Worm (Caenorhabditis elegans) whole organism, midembryonic: Measurements from ENCODE around the gene Y67D8C.22.

Source experiments
- flt-1 ChIP-seq: fragments of 200-800 bp; sonication (Bioruptor generic); IDR thresholded peaks from 2 replicates; pipeline ENCODE4 v1.3.6; 2022; ENCODE audit warnings: missing genetic modification characterization, missing compliant biosample characterization
- ztf-29 ChIP-seq: fragments of 200-800 bp; sonication (Bioruptor generic); IDR thresholded peaks from 2 replicates; pipeline ENCODE4 v1.3.6; 2022; ENCODE audit warnings: missing genetic modification reagents, missing genetic modification characterization, missing compliant biosample characterization

DNA sequence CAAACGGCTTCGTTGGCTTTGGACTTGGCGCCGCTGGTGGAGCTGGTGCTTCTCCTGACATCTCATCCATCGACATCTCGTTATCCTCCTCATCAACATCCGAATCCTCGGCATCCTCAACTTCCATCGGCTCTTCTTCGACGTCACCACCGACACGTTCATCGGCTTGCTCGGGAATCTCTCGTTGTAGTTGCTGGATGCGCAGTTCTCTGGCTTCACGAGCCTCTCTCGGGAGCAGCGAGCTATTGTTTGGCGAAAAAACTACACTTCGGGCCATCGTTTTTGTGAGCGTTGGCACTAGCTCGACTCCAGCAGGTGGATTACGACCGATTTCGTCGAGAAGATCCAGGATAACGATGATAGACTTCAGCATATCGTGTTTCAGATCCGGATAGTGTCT is 30.1 kb downstream of the Y67D8C.22 start:
- TF ChIP-seq ztf-29 (GFP tag; lab: Robert Waterston, UW), result no peak
- TF ChIP-seq flt-1 (GFP tag; lab: Robert Waterston, UW), result no peak
